Worm (Caenorhabditis elegans) whole organism, young adult: ENCODE data around the gene ZK1290.1.

ENCODE experiments used
- B0019.2 ChIP-seq: fragments of 200-800 bp; sonication (Bioruptor generic); conservative IDR thresholded peaks from 2 replicates; pipeline ENCODE4 v1.3.6; 2022; ENCODE audit warnings: missing genetic modification reagents, missing genetic modification characterization, missing compliant biosample characterization
- B0261.1 ChIP-seq: sonication (generic microtip); optimal IDR thresholded peaks from 2 replicates; lab custom pipeline; 2016; ENCODE audit warnings: mild to moderate bottlenecking, missing genetic modification characterization, moderate library complexity, missing compliant biosample characterization
- C06A6.2 ChIP-seq: fragments of 200-800 bp; sonication (Bioruptor generic); conservative IDR thresholded peaks from 2 replicates; pipeline ENCODE4 v1.3.6; 2022; ENCODE audit warnings: missing genetic modification characterization, missing compliant biosample characterization
- D2030.7 ChIP-seq: fragments of 200-800 bp; sonication (Bioruptor generic); IDR thresholded peaks from 2 replicates; pipeline ENCODE4 v1.3.6; 2022; ENCODE audit warnings: missing genetic modification reagents, missing genetic modification characterization, missing compliant biosample characterization
- F10E7.11 ChIP-seq: sonication (generic microtip); optimal IDR thresholded peaks from 2 replicates; lab custom pipeline; 2017; ENCODE audit warnings: mild to moderate bottlenecking, missing genetic modification characterization, moderate library complexity, missing compliant biosample characterization
- F22D6.2 ChIP-seq: sonication (generic microtip); optimal IDR thresholded peaks from 2 replicates; lab custom pipeline; 2016; ENCODE audit warnings: mild to moderate bottlenecking, missing genetic modification characterization, missing compliant biosample characterization
- F23B12.7 ChIP-seq: sonication (generic microtip); optimal IDR thresholded peaks from 2 replicates; lab custom pipeline; 2017; ENCODE audit warnings: missing genetic modification characterization, mild to moderate bottlenecking, missing compliant biosample characterization, antibody characterized with exemption, moderate library complexity; ENCODE audit not compliant: insufficient read depth
- F57C9.4 ChIP-seq: sonication (generic microtip); optimal IDR thresholded peaks from 2 replicates; lab custom pipeline; 2017; ENCODE audit warnings: mild to moderate bottlenecking, missing genetic modification characterization, missing compliant biosample characterization
- T26A5.8 ChIP-seq: sonication (generic microtip); optimal IDR thresholded peaks from 2 replicates; lab custom pipeline; 2016; ENCODE audit warnings: missing genetic modification characterization, missing compliant biosample characterization
- Y79H2A.3 ChIP-seq: fragments of 200-800 bp; sonication (Bioruptor generic); conservative IDR thresholded peaks from 2 replicates; pipeline ENCODE4 v1.3.6; 2022; ENCODE audit warnings: missing genetic modification reagents, missing genetic modification characterization, missing compliant biosample characterization
- Y95B8A.8 ChIP-seq: fragments of 200-800 bp; sonication (Bioruptor generic); IDR thresholded peaks from 2 replicates; pipeline ENCODE4 v1.3.6; 2022; ENCODE audit warnings: missing genetic modification reagents, missing genetic modification characterization, missing compliant biosample characterization
- ZK185.1 ChIP-seq: sonication (generic microtip); optimal IDR thresholded peaks from 2 replicates; lab custom pipeline; 2016; ENCODE audit warnings: mild to moderate bottlenecking, missing genetic modification characterization, missing compliant biosample characterization; ENCODE audit not compliant: poor library complexity, severe bottlenecking
- aptf-2 ChIP-seq: fragments of 200-800 bp; sonication (Bioruptor generic); conservative IDR thresholded peaks from 2 replicates; pipeline ENCODE4 v1.3.6; 2022; ENCODE audit warnings: missing genetic modification reagents, missing genetic modification characterization, missing compliant biosample characterization
- atf-7 ChIP-seq: sonication (generic microtip); optimal IDR thresholded peaks from 2 replicates; lab custom pipeline; 2017; ENCODE audit warnings: mild to moderate bottlenecking, missing genetic modification characterization, missing compliant biosample characterization
- attf-3 ChIP-seq: fragments of 200-800 bp; sonication (Bioruptor generic); conservative IDR thresholded peaks from 2 replicates; pipeline ENCODE4 v1.3.6; 2022; ENCODE audit warnings: missing genetic modification reagents, missing genetic modification characterization, missing compliant biosample characterization
- bed-2 ChIP-seq: fragments of 200-800 bp; sonication (Bioruptor generic); IDR thresholded peaks from 2 replicates; pipeline ENCODE4 v1.3.6; 2022; ENCODE audit warnings: missing genetic modification reagents, missing genetic modification characterization, missing compliant biosample characterization
- chd-7 ChIP-seq: sonication (generic microtip); optimal IDR thresholded peaks from 2 replicates; lab custom pipeline; 2016; ENCODE audit warnings: mild to moderate bottlenecking, missing genetic modification characterization, moderate library complexity, missing compliant biosample characterization
- dox-1 ChIP-seq: fragments of 200-800 bp; sonication (Bioruptor generic); IDR thresholded peaks from 2 replicates; pipeline ENCODE4 v1.3.6; 2022; ENCODE audit warnings: missing genetic modification reagents, missing genetic modification characterization, missing compliant biosample characterization
- efl-1 ChIP-seq: fragments of 150-350 bp; optimal IDR thresholded peaks from 2 replicates; lab custom pipeline; 2014; ENCODE audit warnings: missing biosample characterization, missing genetic modification reagents, missing genetic modification characterization
- egl-18 ChIP-seq: fragments of 200-800 bp; sonication (Bioruptor generic); IDR thresholded peaks from 2 replicates; pipeline ENCODE4 v1.3.6; 2022; ENCODE audit warnings: missing genetic modification reagents, missing genetic modification characterization, missing compliant biosample characterization
- egl-44 ChIP-seq: fragments of 200-800 bp; sonication (Bioruptor generic); IDR thresholded peaks from 2 replicates; pipeline ENCODE4 v1.3.6; 2022; ENCODE audit warnings: missing genetic modification reagents, missing genetic modification characterization, missing compliant biosample characterization
- fkh-3 ChIP-seq: sonication (generic microtip); optimal IDR thresholded peaks from 2 replicates; lab custom pipeline; 2016; ENCODE audit warnings: mild to moderate bottlenecking, missing genetic modification characterization, missing compliant biosample characterization
- him-1 ChIP-seq: sonication (generic microtip); optimal IDR thresholded peaks from 2 replicates; lab custom pipeline; 2016; ENCODE audit warnings: missing genotype, missing genetic modification reagents, missing genetic modification characterization, missing compliant biosample characterization
- hmg-1.2 ChIP-seq: fragments of 200-800 bp; sonication (Bioruptor generic); IDR thresholded peaks from 2 replicates; pipeline ENCODE4 v1.3.6; 2022; ENCODE audit warnings: missing genetic modification reagents, missing genetic modification characterization, missing compliant biosample characterization
- lin-26 ChIP-seq: fragments of 200-800 bp; sonication (Bioruptor generic); IDR thresholded peaks from 2 replicates; pipeline ENCODE4 v1.3.6; 2022; ENCODE audit warnings: missing genetic modification reagents, missing genetic modification characterization, missing compliant biosample characterization
- lin-40 ChIP-seq: sonication (generic microtip); optimal IDR thresholded peaks from 2 replicates; lab custom pipeline; 2016; ENCODE audit warnings: missing genetic modification characterization, mild to moderate bottlenecking, missing compliant biosample characterization, missing genotype, missing genetic modification reagents
- lir-1 ChIP-seq: fragments of 200-800 bp; sonication (Bioruptor generic); conservative IDR thresholded peaks from 2 replicates; pipeline ENCODE4 v1.3.6; 2022; ENCODE audit warnings: missing genetic modification reagents, missing genetic modification characterization, missing compliant biosample characterization
- lsl-1 ChIP-seq: fragments of 200-800 bp; sonication (Bioruptor generic); optimal IDR thresholded peaks from 2 replicates; lab custom pipeline; 2018; ENCODE audit warnings: mild to moderate bottlenecking, missing genetic modification characterization, moderate library complexity, missing compliant biosample characterization
- madf-8 ChIP-seq: fragments of 200-800 bp; sonication (Bioruptor generic); conservative IDR thresholded peaks from 2 replicates; pipeline ENCODE4 v1.3.6; 2022; ENCODE audit warnings: missing genetic modification reagents, missing genetic modification characterization, missing compliant biosample characterization
- mes-4 ChIP-seq: sonication (generic microtip); optimal IDR thresholded peaks from 2 replicates; lab custom pipeline; 2016; ENCODE audit warnings: missing genotype, missing genetic modification characterization, missing compliant biosample characterization
- nfya-1 ChIP-seq: sonication (generic microtip); optimal IDR thresholded peaks from 2 replicates; lab custom pipeline; 2017; ENCODE audit warnings: antibody characterized with exemption, missing compliant biosample characterization, missing genetic modification characterization, borderline replicate concordance; ENCODE audit not compliant: insufficient read depth
- nfyb-1 ChIP-seq: fragments of 200-800 bp; sonication (Bioruptor generic); IDR thresholded peaks from 2 replicates; pipeline ENCODE4 v1.3.6; 2022; ENCODE audit warnings: missing genetic modification reagents, missing genetic modification characterization, missing compliant biosample characterization
- nhr-179 ChIP-seq: sonication (generic microtip); optimal IDR thresholded peaks from 2 replicates; lab custom pipeline; 2016; ENCODE audit warnings: mild to moderate bottlenecking, missing genetic modification characterization, missing compliant biosample characterization
- nhr-80 ChIP-seq: sonication (generic microtip); optimal IDR thresholded peaks from 2 replicates; lab custom pipeline; 2016; ENCODE audit warnings: missing genetic modification characterization, missing compliant biosample characterization
- pbrm-1 ChIP-seq: fragments of 200-800 bp; sonication (Bioruptor generic); IDR thresholded peaks from 2 replicates; pipeline ENCODE4 v1.3.6; 2022; ENCODE audit warnings: missing genetic modification reagents, missing genetic modification characterization, missing compliant biosample characterization
- rcor-1 ChIP-seq: fragments of 200-800 bp; sonication (Bioruptor generic); IDR thresholded peaks from 2 replicates; pipeline ENCODE4 v1.3.6; 2022; ENCODE audit warnings: missing genetic modification reagents, missing genetic modification characterization, missing compliant biosample characterization
- snpc-1.1 ChIP-seq: sonication (generic microtip); optimal IDR thresholded peaks from 2 replicates; lab custom pipeline; 2017; ENCODE audit warnings: missing genetic modification characterization, mild to moderate bottlenecking, missing compliant biosample characterization, antibody characterized with exemption, moderate library complexity, missing genotype, missing genetic modification reagents; ENCODE audit not compliant: insufficient read depth
- snpc-3.4 ChIP-seq: sonication (generic microtip); optimal IDR thresholded peaks from 2 replicates; lab custom pipeline; 2017; ENCODE audit warnings: missing genetic modification characterization, mild to moderate bottlenecking, missing compliant biosample characterization, antibody characterized with exemption, moderate library complexity, missing genotype, missing genetic modification reagents
- tbx-9 ChIP-seq: sonication (generic microtip); optimal IDR thresholded peaks from 2 replicates; lab custom pipeline; 2016; ENCODE audit warnings: borderline replicate concordance, missing genetic modification characterization, inconsistent platforms, missing compliant biosample characterization
- unc-62 ChIP-seq: fragments of 150-350 bp; optimal IDR thresholded peaks from 2 replicates; lab custom pipeline; 2014; ENCODE audit warnings: missing biosample characterization, missing genetic modification reagents, missing genetic modification characterization
- xnd-1 ChIP-seq: sonication (generic microtip); optimal IDR thresholded peaks from 2 replicates; lab custom pipeline; 2016; ENCODE audit warnings: missing genotype, missing genetic modification reagents, missing genetic modification characterization, missing compliant biosample characterization
- zfh-2 ChIP-seq: fragments of 200-800 bp; sonication (Bioruptor generic); conservative IDR thresholded peaks from 2 replicates; pipeline ENCODE4 v1.3.6; 2022; ENCODE audit warnings: missing genetic modification reagents, missing genetic modification characterization, missing compliant biosample characterization
- ztf-22 ChIP-seq: fragments of 200-800 bp; sonication (Bioruptor generic); optimal IDR thresholded peaks from 2 replicates; lab custom pipeline; 2018; ENCODE audit warnings: mild to moderate bottlenecking, missing genetic modification characterization, moderate library complexity, missing compliant biosample characterization

The ZK1290.1 gene

DNA sequence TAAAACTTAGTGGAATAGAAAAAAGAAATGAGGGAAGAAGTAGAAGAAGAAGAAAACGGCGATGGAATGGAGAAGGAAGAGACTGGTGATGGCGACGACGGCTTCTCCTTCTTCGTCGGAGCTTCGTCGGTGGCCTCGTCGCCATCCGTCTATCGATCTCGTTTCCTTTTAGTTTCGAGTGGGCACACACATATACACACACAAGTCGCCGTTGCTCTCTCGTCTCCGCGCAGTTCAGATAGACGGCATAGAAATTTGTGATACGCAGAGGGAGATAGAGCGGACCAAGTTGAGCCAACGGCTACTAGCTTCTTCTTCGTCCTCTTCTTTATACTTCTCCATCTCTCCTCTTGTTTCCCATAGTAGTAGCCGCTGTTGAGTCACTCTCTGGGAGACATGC, 31.7 kb downstream of the ZK1290.1 start (continued):
- TF ChIP-seq lin-26 (GFP tag; lab: Robert Waterston, UW): no peak

DNA sequence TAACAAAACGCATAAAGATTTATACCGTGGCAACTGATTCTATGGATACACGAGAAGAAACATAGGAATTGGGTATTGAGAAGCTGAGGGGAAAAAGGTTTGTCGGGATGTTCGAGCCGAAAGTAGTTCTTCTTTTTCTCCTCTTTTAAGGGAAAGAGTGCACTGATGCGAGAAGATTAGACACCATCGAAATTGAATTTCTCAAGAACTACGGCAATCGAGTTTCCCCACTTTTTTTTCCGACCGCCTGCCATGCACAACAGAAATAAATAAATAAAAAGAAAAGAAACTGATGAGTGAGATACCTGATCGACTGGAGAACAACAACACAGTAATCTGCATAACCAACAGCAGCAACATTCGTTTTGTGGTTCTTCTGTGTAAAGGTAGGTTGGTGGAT, 32.7 kb downstream of the ZK1290.1 start:
- TF ChIP-seq ztf-22 (GFP tag; lab: Kevin White, UChicago) (no peak), zfh-2 (GFP tag; lab: Robert Waterston, UW) (no peak), B0261.1 (no peak), F10E7.11 (tag; lab: Kevin White, UChicago) (no peak), F22D6.2 (tag; lab: Kevin White, UChicago) (no peak), nfya-1 (tag; lab: Kevin White, UChicago) (no peak), egl-44 (GFP tag; lab: Robert Waterston, UW) (no peak)

DNA sequence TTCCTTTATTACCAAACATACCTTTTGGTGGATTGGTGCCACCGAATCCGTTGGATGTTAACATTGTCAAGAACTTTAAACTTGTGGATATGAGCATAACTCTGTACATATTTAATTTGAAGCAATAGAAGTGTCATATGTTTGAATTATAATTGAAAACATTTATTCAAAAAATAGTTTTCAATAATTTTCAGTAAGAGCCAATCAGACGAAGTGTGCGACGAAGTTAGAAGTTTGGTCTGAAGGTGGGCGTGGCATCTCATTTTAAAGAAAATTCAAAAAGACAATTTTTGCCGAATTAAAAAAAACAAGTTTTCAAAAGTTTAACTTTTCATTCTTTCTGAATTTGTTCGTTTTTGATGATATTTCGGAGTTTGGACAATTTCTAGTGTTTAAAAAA, 33.2 kb downstream of the ZK1290.1 start, which contains the start of gene syd-1:
TSS of gene syd-1 (minus strand) at position 101 of the 400 bp plus-strand sequence.
- TF ChIP-seq rcor-1 (GFP tag; lab: Robert Waterston, UW) (no peak), dox-1 (GFP tag; lab: Robert Waterston, UW) (no peak), egl-18 (GFP tag; lab: Robert Waterston, UW) (no peak), snpc-1.1 (tag; lab: Kevin White, UChicago) (no peak), chd-7 (no peak), tbx-9 (tag; lab: Kevin White, UChicago) (no peak), pbrm-1 (no peak), F23B12.7 (no peak), D2030.7 (GFP tag; lab: Robert Waterston, UW) (no peak), nhr-179 (tag; lab: Kevin White, UChicago) (no peak), nhr-80 (tag; lab: Kevin White, UChicago) (no peak), nfyb-1 (GFP tag; lab: Robert Waterston, UW) (no peak), Y95B8A.8 (GFP tag; lab: Robert Waterston, UW) (no peak), lir-1 (GFP tag; lab: Robert Waterston, UW) (no peak), hmg-1.2 (GFP tag; lab: Robert Waterston, UW) (no peak), lin-40 (no peak), Y79H2A.3 (GFP tag; lab: Robert Waterston, UW) (no peak), bed-2 (GFP tag; lab: Robert Waterston, UW) (no peak)

DNA sequence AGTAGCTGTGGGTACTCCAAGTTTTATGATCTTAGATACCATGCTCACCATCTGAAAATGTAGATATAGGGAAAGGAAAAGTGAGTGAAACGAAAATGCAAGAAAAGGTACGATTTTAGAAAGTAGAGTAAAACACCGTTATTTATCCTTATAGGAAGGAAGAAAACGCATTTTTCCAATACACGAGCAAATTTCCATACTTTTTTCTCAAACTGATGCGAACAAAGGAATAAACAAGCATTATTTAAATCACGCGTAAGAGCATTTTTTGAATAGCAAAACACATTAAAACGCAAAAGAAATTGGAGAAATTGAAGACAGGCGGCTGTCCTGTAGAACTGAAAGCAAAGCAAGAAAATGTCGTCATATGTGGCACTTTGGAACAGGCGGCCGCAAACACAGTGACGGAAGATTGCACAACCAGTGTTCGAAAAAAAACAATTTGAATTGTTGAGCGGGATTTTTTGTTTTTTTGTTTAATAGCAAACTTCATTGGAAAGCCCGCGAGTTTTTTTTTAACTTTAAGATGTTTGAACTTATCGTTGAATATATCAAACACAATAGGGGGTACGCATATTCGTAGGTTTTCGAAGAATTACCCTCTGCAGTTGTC, 37.2 kb downstream of the ZK1290.1 start, which contains the start of gene pgam-5:
TSS of gene pgam-5 (minus strand) at position 51 of the 613 bp plus-strand sequence.
- peak; percentile 41 for TF ChIP-seq snpc-1.1 (tag; lab: Kevin White, UChicago)
- 0 out of 2 replicates have a peak, but pooled peaks have one; percentile 30 for TF ChIP-seq aptf-2 (GFP tag; lab: Robert Waterston, UW)
- peak; percentile 61 for TF ChIP-seq xnd-1 (tag; lab: Kevin White, UChicago)
- TF ChIP-seq ztf-22 (GFP tag; lab: Kevin White, UChicago): no peak
- peak; percentile 81 for TF ChIP-seq efl-1 (GFP tag; lab: Kevin White, UChicago)
- TF ChIP-seq fkh-3: no peak
- TF ChIP-seq lsl-1 (GFP tag; lab: Kevin White, UChicago): peak; percentile 58
- TF ChIP-seq ZK185.1 (tag; lab: Kevin White, UChicago): no peak
- TF ChIP-seq T26A5.8: no peak
- TF ChIP-seq him-1 (tag; lab: Kevin White, UChicago): no peak
- TF ChIP-seq C06A6.2 (GFP tag; lab: Robert Waterston, UW): no peak
- no peak for TF ChIP-seq atf-7 (tag; lab: Kevin White, UChicago)
- TF ChIP-seq F57C9.4 (tag; lab: Kevin White, UChicago): no peak
- no peak for TF ChIP-seq mes-4
- no peak for TF ChIP-seq attf-3 (GFP tag; lab: Robert Waterston, UW)
- TF ChIP-seq Y79H2A.3 (GFP tag; lab: Robert Waterston, UW): 0 out of 2 replicates have a peak, but pooled peaks have one; percentile 23
- TF ChIP-seq unc-62 (GFP tag; lab: Kevin White, UChicago): no peak
- peak; percentile 64 for TF ChIP-seq snpc-3.4 (tag; lab: Kevin White, UChicago)
- TF ChIP-seq rcor-1 (GFP tag; lab: Robert Waterston, UW): 0 out of 2 replicates have a peak, but pooled peaks have one; percentile 22
- 0 out of 2 replicates have a peak, but pooled peaks have one; percentile 29 for TF ChIP-seq B0019.2 (GFP tag; lab: Robert Waterston, UW)
- TF ChIP-seq madf-8 (GFP tag; lab: Robert Waterston, UW): peak; percentile 80
